Fruit fly (Drosophila melanogaster) S2 (cell line): Measurements from ENCODE around the gene Ptp61F.

Experiments
- CG8478 ChIP-seq: fragments of >200 bp; optimal IDR thresholded peaks from 2 replicates; lab custom pipeline; 2018
- CTCF ChIP-seq, 2 experiments: fragments of >200 bp; optimal IDR thresholded peaks; 2 replicates each; lab custom pipeline; 2018

DNA sequence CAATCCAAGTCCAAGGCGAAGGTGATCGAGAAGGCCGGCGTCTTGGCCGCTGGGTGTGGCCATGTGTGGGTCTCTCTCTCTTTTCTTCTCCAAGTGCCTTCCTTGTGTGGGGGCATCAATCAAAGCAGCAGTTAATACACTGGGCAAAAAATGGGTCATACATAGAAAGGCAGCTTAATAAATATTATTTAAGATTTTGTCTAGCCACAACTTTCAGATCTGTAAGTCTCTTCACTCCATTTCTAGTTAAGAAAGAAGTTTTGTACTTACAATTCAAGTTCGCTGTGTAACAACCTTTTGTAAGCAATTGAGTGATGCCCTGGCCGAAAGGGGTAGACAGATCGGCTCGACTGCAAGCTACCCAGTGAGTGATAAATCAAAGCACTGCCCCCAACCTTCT lies 67.0 kb downstream of the Ptp61F start:
- TF ChIP-seq CG8478 (lab: Kevin White, UChicago) (no peak), CTCF (optimal IDR thresholded peaks at IDR 0.05; lab: Kevin White, UChicago) (no peak)
